Fruit fly (Drosophila melanogaster) whole organism, embryonic: ENCODE measurements around the gene GILT3.
A peak's percentile ranks its signal among the peaks of the same experiment; 100 is the strongest.

Experiments
- Atf6 ChIP-seq: fragments of 200-800 bp; sonication (Bioruptor generic); IDR thresholded peaks from 2 replicates; pipeline ENCODE4 v1.3.6; 2022; ENCODE audit warnings: missing biosample characterization, missing genetic modification characterization
- CG10959 ChIP-seq: fragments of 200-800 bp; sonication (Bioruptor generic); IDR thresholded peaks from 2 replicates; pipeline ENCODE4 v1.3.6; 2022; ENCODE audit warnings: missing biosample characterization, missing genetic modification characterization
- CG11085 ChIP-seq: fragments of 200-800 bp; sonication (Bioruptor generic); IDR thresholded peaks from 2 replicates; pipeline ENCODE4 v1.3.6; 2022; ENCODE audit warnings: missing biosample characterization, missing genetic modification characterization
- CG11093 ChIP-seq: fragments of 200-800 bp; sonication (Bioruptor generic); IDR thresholded peaks from 3 replicates; pipeline ENCODE4 v1.3.6; 2022; ENCODE audit warnings: missing biosample characterization, missing genetic modification characterization
- CG12155 ChIP-seq: fragments of 200-800 bp; sonication (Bioruptor generic); optimal IDR thresholded peaks from 3 replicates; lab custom pipeline; 2016; ENCODE audit warnings: missing biosample characterization, missing genetic modification characterization
- CG12659 ChIP-seq: fragments of 200-800 bp; sonication (Bioruptor generic); optimal IDR thresholded peaks from 3 replicates; lab custom pipeline; 2017; ENCODE audit warnings: mild to moderate bottlenecking, missing biosample characterization, missing genetic modification reagents, missing genetic modification characterization
- CG13123 ChIP-seq: fragments of 200-800 bp; sonication (Bioruptor generic); optimal IDR thresholded peaks from 2 replicates; lab custom pipeline; 2016; ENCODE audit warnings: missing biosample characterization, missing genetic modification characterization
- CG13775 ChIP-seq: fragments of 200-800 bp; sonication (Bioruptor generic); optimal IDR thresholded peaks from 3 replicates; lab custom pipeline; 2017; ENCODE audit warnings: missing biosample characterization, mild to moderate bottlenecking, missing genetic modification characterization
- CG15514 ChIP-seq: fragments of 200-800 bp; sonication (Bioruptor generic); optimal IDR thresholded peaks from 3 replicates; lab custom pipeline; 2017; ENCODE audit warnings: missing biosample characterization, missing genetic modification characterization, mild to moderate bottlenecking, moderate library complexity, missing genetic modification reagents
- CG1603 ChIP-seq: fragments of 200-800 bp; sonication (Bioruptor generic); optimal IDR thresholded peaks from 2 replicates; lab custom pipeline; 2019; ENCODE audit warnings: missing biosample characterization, mild to moderate bottlenecking, missing genetic modification characterization, moderate library complexity
- CG1792 ChIP-seq: fragments of 200-800 bp; sonication (Bioruptor generic); optimal IDR thresholded peaks from 2 replicates; lab custom pipeline; 2016; ENCODE audit warnings: missing biosample characterization, missing genetic modification characterization
- CG1832 ChIP-seq: fragments of 200-800 bp; sonication (Bioruptor generic); optimal IDR thresholded peaks from 2 replicates; lab custom pipeline; 2017; ENCODE audit warnings: missing biosample characterization, mild to moderate bottlenecking, missing genetic modification characterization, inconsistent platforms
- CG18619 ChIP-seq: fragments of 200-800 bp; sonication (Bioruptor generic); optimal IDR thresholded peaks from 3 replicates; lab custom pipeline; 2017; ENCODE audit warnings: missing biosample characterization, mild to moderate bottlenecking, missing genetic modification characterization
- CG3163 ChIP-seq: fragments of 200-800 bp; sonication (Bioruptor generic); optimal IDR thresholded peaks from 3 replicates; lab custom pipeline; 2016; ENCODE audit warnings: missing biosample characterization, missing genetic modification characterization
- CG42726 ChIP-seq: fragments of 200-800 bp; sonication (Bioruptor generic); IDR thresholded peaks from 2 replicates; pipeline ENCODE4 v1.3.6; 2022; ENCODE audit warnings: missing biosample characterization, missing genetic modification characterization; ENCODE audit not compliant: partially characterized antibody
- CG4360 ChIP-seq: fragments of 200-800 bp; sonication (Bioruptor generic); IDR thresholded peaks from 2 replicates; pipeline ENCODE4 v1.3.6; 2022; ENCODE audit warnings: missing biosample characterization, missing genetic modification characterization
- CG5180 ChIP-seq: fragments of 200-800 bp; sonication (Bioruptor generic); optimal IDR thresholded peaks from 3 replicates; lab custom pipeline; 2017; ENCODE audit warnings: missing biosample characterization, missing genetic modification characterization, mild to moderate bottlenecking, moderate library complexity, missing genetic modification reagents
- CG5953 ChIP-seq: fragments of 200-800 bp; sonication (Bioruptor generic); IDR thresholded peaks from 2 replicates; pipeline ENCODE4 v1.3.6; 2022; ENCODE audit warnings: missing biosample characterization, missing genetic modification characterization
- CG6175 ChIP-seq: fragments of 200-800 bp; sonication (Bioruptor generic); IDR thresholded peaks from 3 replicates; pipeline ENCODE4 v1.3.6; 2022; ENCODE audit warnings: missing biosample characterization, missing genetic modification characterization
- CG9727 ChIP-seq: fragments of 200-800 bp; sonication (Bioruptor generic); optimal IDR thresholded peaks from 3 replicates; lab custom pipeline; 2017; ENCODE audit warnings: missing biosample characterization, mild to moderate bottlenecking, missing genetic modification characterization
- GATAe ChIP-seq: fragments of 200-800 bp; sonication (Bioruptor generic); conservative IDR thresholded peaks from 2 replicates; pipeline ENCODE4 v1.3.6; 2022; ENCODE audit warnings: missing biosample characterization, missing genetic modification characterization
- Hmr ChIP-seq: fragments of 200-800 bp; sonication (Bioruptor generic); optimal IDR thresholded peaks from 3 replicates; lab custom pipeline; 2017; ENCODE audit warnings: mild to moderate bottlenecking, missing biosample characterization, missing genetic modification reagents, missing genetic modification characterization
- Myb ChIP-seq: fragments of 200-800 bp; sonication (Bioruptor generic); optimal IDR thresholded peaks from 2 replicates; lab custom pipeline; 2016; ENCODE audit warnings: missing biosample characterization, missing genetic modification characterization
- Sox100B ChIP-seq: fragments of 200-800 bp; sonication (Bioruptor generic); optimal IDR thresholded peaks from 3 replicates; lab custom pipeline; 2018; ENCODE audit warnings: missing biosample characterization, mild to moderate bottlenecking, missing genetic modification characterization
- Xrp1 ChIP-seq: fragments of 200-800 bp; sonication (Bioruptor generic); IDR thresholded peaks from 2 replicates; pipeline ENCODE4 v1.3.6; 2022; ENCODE audit warnings: missing biosample characterization, missing genetic modification characterization
- YL-1 ChIP-seq: fragments of 200-800 bp; sonication (Bioruptor generic); optimal IDR thresholded peaks from 3 replicates; lab custom pipeline; 2017; ENCODE audit warnings: missing biosample characterization, mild to moderate bottlenecking, missing genetic modification characterization
- bab2 ChIP-seq: fragments of 200-800 bp; sonication (Bioruptor generic); optimal IDR thresholded peaks from 2 replicates; lab custom pipeline; 2016; ENCODE audit warnings: missing biosample characterization, missing genetic modification characterization
- bigmax ChIP-seq: fragments of 200-800 bp; sonication (Bioruptor generic); optimal IDR thresholded peaks from 2 replicates; lab custom pipeline; 2018; ENCODE audit warnings: missing biosample characterization, mild to moderate bottlenecking, missing genetic modification characterization
- btn ChIP-seq: fragments of 200-800 bp; sonication (Bioruptor generic); optimal IDR thresholded peaks from 2 replicates; lab custom pipeline; 2016; ENCODE audit warnings: missing biosample characterization, missing genetic modification characterization
- crc ChIP-seq: fragments of 200-800 bp; sonication (Bioruptor generic); optimal IDR thresholded peaks from 2 replicates; lab custom pipeline; 2016; ENCODE audit warnings: missing biosample characterization, missing genetic modification characterization
- danr ChIP-seq: fragments of 200-800 bp; sonication (Bioruptor generic); IDR thresholded peaks from 2 replicates; pipeline ENCODE4 v1.3.6; 2022; ENCODE audit warnings: missing biosample characterization, missing genetic modification characterization
- dmrt11E ChIP-seq: fragments of 200-800 bp; sonication (Bioruptor generic); optimal IDR thresholded peaks from 3 replicates; lab custom pipeline; 2018; ENCODE audit warnings: missing biosample characterization, mild to moderate bottlenecking, missing genetic modification characterization, moderate library complexity
- fu2 ChIP-seq: fragments of 200-800 bp; sonication (Bioruptor generic); optimal IDR thresholded peaks from 2 replicates; lab custom pipeline; 2016; ENCODE audit warnings: missing biosample characterization, missing genetic modification characterization
- gfzf ChIP-seq: fragments of 200-800 bp; sonication (Bioruptor generic); optimal IDR thresholded peaks from 2 replicates; lab custom pipeline; 2016; ENCODE audit warnings: missing biosample characterization, mild to moderate bottlenecking, missing genetic modification characterization, moderate library complexity
- grau ChIP-seq: fragments of 200-800 bp; optimal IDR thresholded peaks from 3 replicates; lab custom pipeline; 2019; ENCODE audit warnings: missing biosample characterization, mild to moderate bottlenecking, missing genetic modification characterization, moderate library complexity
- gsb ChIP-seq: fragments of 200-800 bp; sonication (Bioruptor generic); IDR thresholded peaks from 2 replicates; pipeline ENCODE4 v1.3.6; 2022; ENCODE audit warnings: missing biosample characterization, missing genetic modification characterization
- kni ChIP-seq: fragments of 200-800 bp; sonication (Bioruptor generic); optimal IDR thresholded peaks from 3 replicates; lab custom pipeline; 2017; ENCODE audit warnings: mild to moderate bottlenecking, missing biosample characterization, missing genetic modification reagents, missing genetic modification characterization
- lilli ChIP-seq: fragments of 200-800 bp; sonication (Bioruptor generic); optimal IDR thresholded peaks from 3 replicates; lab custom pipeline; 2016; ENCODE audit warnings: missing biosample characterization, missing genetic modification characterization
- maf-S ChIP-seq: fragments of 200-800 bp; sonication (Bioruptor generic); optimal IDR thresholded peaks from 2 replicates; lab custom pipeline; 2016; ENCODE audit warnings: missing biosample characterization, missing genetic modification characterization
- mirr ChIP-seq: fragments of 200-800 bp; sonication (Bioruptor generic); optimal IDR thresholded peaks from 3 replicates; lab custom pipeline; 2018; ENCODE audit warnings: missing biosample characterization, mild to moderate bottlenecking, missing genetic modification characterization
- onecut ChIP-seq: fragments of 200-800 bp; sonication (Bioruptor generic); IDR thresholded peaks from 2 replicates; pipeline ENCODE4 v1.3.6; 2022; ENCODE audit warnings: missing biosample characterization, missing genetic modification characterization
- pnt ChIP-seq: fragments of 200-800 bp; sonication (Bioruptor generic); optimal IDR thresholded peaks from 3 replicates; lab custom pipeline; 2016; ENCODE audit warnings: missing biosample characterization, missing genetic modification characterization
- salm ChIP-seq: fragments of 200-800 bp; sonication (Bioruptor generic); optimal IDR thresholded peaks from 2 replicates; lab custom pipeline; 2018; ENCODE audit warnings: missing biosample characterization, mild to moderate bottlenecking, missing genetic modification characterization
- stwl ChIP-seq: fragments of 200-800 bp; sonication (Bioruptor generic); optimal IDR thresholded peaks from 3 replicates; lab custom pipeline; 2018; ENCODE audit warnings: missing biosample characterization, mild to moderate bottlenecking, missing genetic modification characterization, moderate library complexity
- tin ChIP-seq: fragments of 200-800 bp; sonication (Bioruptor generic); optimal IDR thresholded peaks from 3 replicates; lab custom pipeline; 2016; ENCODE audit warnings: missing biosample characterization, missing genetic modification characterization
- tx ChIP-seq: fragments of 200-800 bp; sonication (Bioruptor generic); optimal IDR thresholded peaks from 2 replicates; lab custom pipeline; 2016; ENCODE audit warnings: missing biosample characterization, missing genetic modification characterization
- usp ChIP-seq: fragments of >200 bp; optimal IDR thresholded peaks from 2 replicates; lab custom pipeline; 2017; ENCODE audit warnings: missing biosample characterization, missing genetic modification characterization
- wdn ChIP-seq: fragments of 200-800 bp; sonication (Bioruptor generic); IDR thresholded peaks from 2 replicates; pipeline ENCODE4 v1.3.6; 2022; ENCODE audit warnings: missing biosample characterization, missing genetic modification characterization
- z ChIP-seq: fragments of 200-800 bp; sonication (Bioruptor generic); IDR thresholded peaks from 3 replicates; pipeline ENCODE4 v1.3.6; 2022; ENCODE audit warnings: missing biosample characterization, missing genetic modification characterization
- zf30C ChIP-seq: fragments of 200-800 bp; sonication (Bioruptor generic); optimal IDR thresholded peaks from 3 replicates; lab custom pipeline; 2018; ENCODE audit warnings: missing biosample characterization, mild to moderate bottlenecking, missing genetic modification characterization
- zfh2 ChIP-seq: fragments of 200-800 bp; sonication (Bioruptor generic); optimal IDR thresholded peaks from 2 replicates; lab custom pipeline; 2016; ENCODE audit warnings: missing biosample characterization, missing genetic modification characterization

The GILT3 gene

dm6 chr3R:23713901-23714300 lies 36.7 kb downstream of the GILT3 start (continued):
- no peak for TF ChIP-seq bigmax (GFP tag; lab: Kevin White, UChicago)
- no peak for TF ChIP-seq CG5180 (GFP tag; lab: Kevin White, UChicago)
- no peak for TF ChIP-seq gfzf (GFP tag; lab: Kevin White, UChicago)
- no peak; the same call in 1 of the 2 replicates for TF ChIP-seq GATAe (GFP tag; lab: Robert Waterston, UW)
- TF ChIP-seq CG13123 = peak; percentile 34
- peak; percentile 34; the same call in 1 of the 2 replicates for TF ChIP-seq CG5953
- peak; percentile 45 for TF ChIP-seq maf-S (GFP tag; lab: Kevin White, UChicago)
- peak; percentile 57 for TF ChIP-seq Sox100B (GFP tag; lab: Kevin White, UChicago)
- 0 out of 2 replicates have a peak, but pooled peaks have one; percentile 27 for TF ChIP-seq wdn (GFP tag; lab: Robert Waterston, UW)
- peak; percentile 82 for TF ChIP-seq CG1603 (tag; lab: Kevin White, UChicago)
- TF ChIP-seq CG18619 (GFP tag; lab: Kevin White, UChicago) = peak; percentile 41
- peak; percentile 34 for TF ChIP-seq pnt (GFP tag; lab: Kevin White, UChicago)
- TF ChIP-seq Xrp1 (GFP tag; lab: Robert Waterston, UW) = peak; percentile 72
- TF ChIP-seq CG6175 (GFP tag; lab: Robert Waterston, UW) = no peak
- peak; percentile 56 for TF ChIP-seq bab2 (GFP tag; lab: Kevin White, UChicago)
- TF ChIP-seq tx = no peak
- TF ChIP-seq CG12155 (GFP tag; lab: Kevin White, UChicago) = peak; percentile 50
- TF ChIP-seq zf30C (GFP tag; lab: Kevin White, UChicago) = peak; percentile 55
- TF ChIP-seq grau (tag; lab: Kevin White, UChicago) = peak; percentile 68
- no peak for TF ChIP-seq gsb
- peak; percentile 28; the same call in 1 of the 2 replicates for TF ChIP-seq CG4360
- TF ChIP-seq dmrt11E (tag; lab: Kevin White, UChicago) = peak; percentile 80
- no peak for TF ChIP-seq CG11093 (GFP tag; lab: Robert Waterston, UW)
- TF ChIP-seq CG1832 (GFP tag; lab: Kevin White, UChicago) = no peak
- peak; percentile 64 for TF ChIP-seq CG9727 (GFP tag; lab: Kevin White, UChicago)
- peak; percentile 7 for TF ChIP-seq fu2 (GFP tag; lab: Kevin White, UChicago)
- no peak for TF ChIP-seq YL-1 (GFP tag; lab: Kevin White, UChicago)
- peak; percentile 46 for TF ChIP-seq CG13775
- no peak for TF ChIP-seq stwl (tag; lab: Kevin White, UChicago)
- TF ChIP-seq btn (GFP tag; lab: Kevin White, UChicago) = peak; percentile 26
- TF ChIP-seq danr (GFP tag; lab: Robert Waterston, UW) = no peak
- peak; percentile 38 for TF ChIP-seq CG12659 (GFP tag; lab: Kevin White, UChicago)
- peak; percentile 47 for TF ChIP-seq CG1792
- no peak for TF ChIP-seq zfh2 (GFP tag; lab: Kevin White, UChicago)
- peak; percentile 2 for TF ChIP-seq CG15514 (GFP tag; lab: Kevin White, UChicago)
- TF ChIP-seq CG3163 (GFP tag; lab: Kevin White, UChicago) = no peak
- TF ChIP-seq salm (tag; lab: Kevin White, UChicago) = peak; percentile 56
- peak; percentile 49 for TF ChIP-seq lilli (GFP tag; lab: Kevin White, UChicago)
- TF ChIP-seq tin (GFP tag; lab: Kevin White, UChicago) = peak; percentile 71
- peak; percentile 1 for TF ChIP-seq Hmr (GFP tag; lab: Kevin White, UChicago)
- no peak for TF ChIP-seq Myb (GFP tag; lab: Kevin White, UChicago)
- 0 out of 2 replicates have a peak, but pooled peaks have one; percentile 38 for TF ChIP-seq onecut (GFP tag; lab: Robert Waterston, UW)
- no peak for TF ChIP-seq kni
- peak; percentile 2 for TF ChIP-seq crc (GFP tag; lab: Kevin White, UChicago)
- peak; percentile 13; the same call in 1 of the 2 replicates for TF ChIP-seq CG10959 (GFP tag; lab: Robert Waterston, UW)
- 0 out of 2 replicates have a peak, but pooled peaks have one; percentile 35 for TF ChIP-seq CG11085 (GFP tag; lab: Robert Waterston, UW)
- no peak for TF ChIP-seq usp (GFP tag; lab: Kevin White, UChicago)
- no peak for TF ChIP-seq mirr
- no peak for TF ChIP-seq CG42726 (GFP tag; lab: Robert Waterston, UW)
- peak; percentile 53; the same call in 1 of the 2 replicates for TF ChIP-seq Atf6 (GFP tag; lab: Robert Waterston, UW)
- TF ChIP-seq z (GFP tag; lab: Robert Waterston, UW) = no peak
